Fruit fly (Drosophila melanogaster): ENCODE data around the gene drn.

Gene drn

DNA sequence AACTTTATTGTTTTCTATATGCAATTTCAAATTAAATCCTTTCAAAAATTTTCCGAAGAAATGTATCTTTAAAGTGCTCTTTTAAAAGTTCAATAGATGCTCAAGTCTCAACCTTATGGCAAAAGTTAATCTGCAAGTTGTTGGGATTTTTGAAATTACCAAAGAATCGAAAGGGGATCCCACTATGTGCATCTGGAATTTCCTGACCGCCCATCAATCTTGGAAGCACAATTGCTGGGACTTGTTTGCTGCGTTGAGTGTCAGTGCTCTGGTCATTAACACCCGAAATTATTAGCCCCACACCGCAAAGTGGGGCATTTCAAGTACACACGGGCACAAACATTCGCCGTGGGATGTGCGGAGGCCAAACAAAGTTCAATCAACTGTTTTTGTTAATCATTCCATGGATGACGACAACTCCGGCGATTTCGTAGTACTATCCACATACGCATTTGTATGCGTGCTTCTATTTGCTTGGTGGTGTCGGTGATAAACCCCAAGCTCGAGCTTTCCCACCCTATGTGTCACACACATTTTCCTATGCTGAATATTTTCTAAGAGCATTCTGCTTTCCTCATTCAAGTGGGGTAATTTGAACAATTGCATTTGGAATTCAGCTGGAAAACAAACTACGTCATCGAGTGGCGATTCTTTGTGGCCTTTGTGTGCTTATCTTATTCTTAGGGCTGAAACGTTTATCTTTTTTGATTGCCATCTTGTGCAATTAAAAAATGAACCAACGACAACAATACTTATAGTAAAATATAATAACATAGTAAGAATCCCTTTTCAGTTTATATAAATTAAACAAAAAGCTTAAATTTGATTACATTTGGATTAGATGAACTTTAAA, 2.4 kb upstream of the drn start:
- TF ChIP-seq kay (GFP tag; ENCODE audit: borderline replicate concordance) (peak; percentile 28), CG11617 (GFP tag; optimal IDR thresholded peaks at IDR 0.05) (no peak), CG12768 (GFP tag; optimal IDR thresholded peaks at IDR 0.05) (peak; percentile 41), Crg-1 (GFP tag; optimal IDR thresholded peaks at IDR 0.05) (no peak), CG33017 (tag; optimal IDR thresholded peaks at IDR 0.05) (no peak), CG7045 (GFP tag; optimal IDR thresholded peaks at IDR 0.05) (no peak), cic (GFP tag; optimal IDR thresholded peaks at IDR 0.05) (peak; percentile 8), CG14711 (tag; optimal IDR thresholded peaks at IDR 0.05) (no peak)

DNA sequence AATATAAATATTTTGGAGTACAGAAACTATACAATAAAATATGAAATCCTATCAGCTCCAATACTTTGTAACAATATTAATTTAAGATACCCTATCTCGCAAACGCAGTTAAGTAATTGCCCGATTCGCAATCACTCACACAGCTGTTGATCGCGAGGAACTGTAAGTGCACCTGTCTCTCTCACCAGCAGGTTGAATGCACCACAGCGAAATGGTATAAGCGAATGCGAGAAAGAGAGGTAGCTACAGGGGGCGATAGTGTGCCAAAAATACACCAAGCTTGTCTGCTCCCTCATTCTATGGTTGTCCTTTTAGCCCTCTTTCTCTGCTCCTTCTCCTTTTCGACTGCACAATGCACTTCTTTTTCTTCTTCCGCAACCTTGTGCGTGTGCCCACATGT, 1.2 kb upstream of the drn start:
- TF ChIP-seq pad (GFP tag; optimal IDR thresholded peaks at IDR 0.05) (peak; percentile 46), kay (GFP tag; ENCODE audit: borderline replicate concordance) (peak; percentile 89), tj (GFP tag; optimal IDR thresholded peaks at IDR 0.05) (no peak)

DNA sequence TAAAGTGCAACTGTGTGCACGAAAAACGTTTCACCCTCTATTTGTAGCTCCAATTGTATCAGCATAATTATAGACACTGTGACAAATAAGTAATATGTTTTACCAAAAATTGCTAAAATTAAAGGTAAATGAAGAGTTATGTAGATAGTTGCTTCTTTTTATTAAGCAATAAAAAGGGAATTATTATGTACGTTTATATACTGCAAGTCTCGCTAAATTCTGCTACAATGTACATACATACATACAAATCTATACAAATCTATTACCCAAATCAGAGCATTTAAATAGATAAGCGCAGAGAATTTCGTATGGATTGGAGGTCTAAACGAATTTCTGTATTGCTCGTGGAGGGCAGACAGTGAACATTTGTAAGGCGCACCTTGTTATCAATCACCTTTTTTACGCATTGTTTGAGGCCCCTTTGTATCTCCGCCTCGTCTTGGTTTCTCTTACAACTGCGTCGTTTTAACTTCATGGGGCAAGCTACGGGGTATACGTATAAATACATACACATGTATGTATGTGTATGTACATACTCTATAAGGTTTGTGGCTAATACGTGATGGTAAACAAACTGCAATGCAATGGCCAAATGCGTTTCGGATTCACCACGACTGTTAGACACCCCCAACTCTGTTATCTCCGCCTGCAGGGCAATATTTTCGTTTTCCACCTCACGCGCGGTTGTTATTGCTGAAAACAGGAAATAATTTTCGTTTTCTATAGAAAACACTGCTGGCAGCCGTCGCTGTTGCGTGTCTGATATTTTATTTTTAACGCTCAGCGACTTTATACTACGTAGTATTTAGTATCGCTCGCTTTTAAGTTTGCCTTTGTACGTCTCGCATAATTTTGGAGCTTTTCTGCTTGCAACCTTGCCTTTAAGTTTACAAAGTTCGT, 590 bp upstream of the drn start:
- TF ChIP-seq CG5204 (GFP tag; optimal IDR thresholded peaks at IDR 0.05) (no peak), CG12768 (GFP tag; optimal IDR thresholded peaks at IDR 0.05) (peak; percentile 20), cic (GFP tag; optimal IDR thresholded peaks at IDR 0.05) (peak; percentile 81), Crg-1 (GFP tag; optimal IDR thresholded peaks at IDR 0.05) (peak; percentile 23), CG1620 (GFP tag; optimal IDR thresholded peaks at IDR 0.05) (no peak), Clk (GFP tag; optimal IDR thresholded peaks at IDR 0.05) (no peak), pad (GFP tag; optimal IDR thresholded peaks at IDR 0.05) (no peak), tj (GFP tag; optimal IDR thresholded peaks at IDR 0.05) (peak; percentile 88), toe (GFP tag; optimal IDR thresholded peaks at IDR 0.05) (peak; percentile 8), CG7045 (GFP tag; optimal IDR thresholded peaks at IDR 0.05) (peak; percentile 1), CG33017 (tag; optimal IDR thresholded peaks at IDR 0.05) (no peak), CG14711 (tag; optimal IDR thresholded peaks at IDR 0.05) (no peak), bab1 (GFP tag; optimal IDR thresholded peaks at IDR 0.05) (peak; percentile 16), Mnt (GFP tag; optimal IDR thresholded peaks at IDR 0.05) (peak; percentile 61), Hr96 (GFP tag; optimal IDR thresholded peaks at IDR 0.05) (peak; percentile 1), ovo (GFP tag; optimal IDR thresholded peaks at IDR 0.05) (no peak), kay (GFP tag; ENCODE audit: borderline replicate concordance) (peak; percentile 21), CG7101 (tag; optimal IDR thresholded peaks at IDR 0.05) (no peak), CG11617 (GFP tag; optimal IDR thresholded peaks at IDR 0.05) (no peak), cnc (optimal IDR thresholded peaks at IDR 0.05) (no peak)

DNA sequence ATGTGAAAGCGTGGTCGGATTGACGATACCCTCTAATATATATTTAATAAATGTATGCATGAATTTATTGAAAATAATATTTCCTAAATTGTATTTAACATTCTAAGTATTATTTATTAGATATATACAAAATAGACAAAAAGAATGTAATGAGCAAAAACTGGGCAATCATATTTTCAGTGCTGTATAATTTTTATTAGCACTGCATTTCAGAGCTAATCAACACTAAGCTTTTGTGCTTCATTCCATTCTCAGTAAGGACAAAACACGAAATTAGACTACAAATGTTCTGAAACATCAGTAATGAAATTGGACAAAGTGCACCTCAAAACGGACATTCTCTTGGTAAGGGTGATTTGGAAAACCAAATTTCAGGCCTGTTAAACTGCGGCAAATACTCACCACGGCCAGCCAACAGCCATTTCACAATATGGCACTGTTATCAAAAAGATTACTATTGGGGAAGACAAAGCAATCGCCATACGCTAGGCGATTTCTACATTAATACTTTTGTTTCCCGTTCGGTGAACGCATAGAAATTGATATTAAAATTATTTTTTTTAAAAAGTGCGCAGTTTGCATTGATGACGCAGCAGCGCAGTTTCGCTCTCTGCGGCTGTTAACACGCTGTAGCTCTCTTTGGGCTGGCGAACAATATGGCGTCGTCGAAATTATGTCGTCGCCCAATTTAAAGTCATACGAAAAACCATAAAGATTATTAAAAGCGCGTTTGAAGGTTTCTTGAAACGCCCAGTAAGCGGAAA, 591 bp downstream of the drn start:
- TF ChIP-seq toe (GFP tag; optimal IDR thresholded peaks at IDR 0.05): no peak
- TF ChIP-seq cic (GFP tag; optimal IDR thresholded peaks at IDR 0.05): peak; percentile 29
- peak; percentile 79 for TF ChIP-seq CG14711 (tag; optimal IDR thresholded peaks at IDR 0.05)
- TF ChIP-seq kay (GFP tag; ENCODE audit: borderline replicate concordance): peak; percentile 89
- peak; percentile 80 for TF ChIP-seq CG12768 (GFP tag; optimal IDR thresholded peaks at IDR 0.05)
- TF ChIP-seq CG33017 (tag; optimal IDR thresholded peaks at IDR 0.05): peak; percentile 83
- peak; percentile 13 for TF ChIP-seq Clk (GFP tag; optimal IDR thresholded peaks at IDR 0.05)
- peak; percentile 76 for TF ChIP-seq CG5204 (GFP tag; optimal IDR thresholded peaks at IDR 0.05)
- peak; percentile 14 for TF ChIP-seq ovo (GFP tag; optimal IDR thresholded peaks at IDR 0.05)
- peak; percentile 85 for TF ChIP-seq CG7101 (tag; optimal IDR thresholded peaks at IDR 0.05)
- TF ChIP-seq CG1620 (GFP tag; optimal IDR thresholded peaks at IDR 0.05): peak; percentile 37
- TF ChIP-seq cnc (optimal IDR thresholded peaks at IDR 0.05): no peak
- TF ChIP-seq CG7045 (GFP tag; optimal IDR thresholded peaks at IDR 0.05): peak; percentile 86
- peak; percentile 59 for TF ChIP-seq pad (GFP tag; optimal IDR thresholded peaks at IDR 0.05)
- peak; percentile 34 for TF ChIP-seq Crg-1 (GFP tag; optimal IDR thresholded peaks at IDR 0.05)
- peak; percentile 92 for TF ChIP-seq CG11617 (GFP tag; optimal IDR thresholded peaks at IDR 0.05)
- TF ChIP-seq Mnt (GFP tag; optimal IDR thresholded peaks at IDR 0.05): peak; percentile 45
- TF ChIP-seq bab1 (GFP tag; optimal IDR thresholded peaks at IDR 0.05): peak; percentile 74
- TF ChIP-seq Hr96 (GFP tag; optimal IDR thresholded peaks at IDR 0.05): peak; percentile 52
- peak; percentile 70 for TF ChIP-seq tj (GFP tag; optimal IDR thresholded peaks at IDR 0.05)

DNA sequence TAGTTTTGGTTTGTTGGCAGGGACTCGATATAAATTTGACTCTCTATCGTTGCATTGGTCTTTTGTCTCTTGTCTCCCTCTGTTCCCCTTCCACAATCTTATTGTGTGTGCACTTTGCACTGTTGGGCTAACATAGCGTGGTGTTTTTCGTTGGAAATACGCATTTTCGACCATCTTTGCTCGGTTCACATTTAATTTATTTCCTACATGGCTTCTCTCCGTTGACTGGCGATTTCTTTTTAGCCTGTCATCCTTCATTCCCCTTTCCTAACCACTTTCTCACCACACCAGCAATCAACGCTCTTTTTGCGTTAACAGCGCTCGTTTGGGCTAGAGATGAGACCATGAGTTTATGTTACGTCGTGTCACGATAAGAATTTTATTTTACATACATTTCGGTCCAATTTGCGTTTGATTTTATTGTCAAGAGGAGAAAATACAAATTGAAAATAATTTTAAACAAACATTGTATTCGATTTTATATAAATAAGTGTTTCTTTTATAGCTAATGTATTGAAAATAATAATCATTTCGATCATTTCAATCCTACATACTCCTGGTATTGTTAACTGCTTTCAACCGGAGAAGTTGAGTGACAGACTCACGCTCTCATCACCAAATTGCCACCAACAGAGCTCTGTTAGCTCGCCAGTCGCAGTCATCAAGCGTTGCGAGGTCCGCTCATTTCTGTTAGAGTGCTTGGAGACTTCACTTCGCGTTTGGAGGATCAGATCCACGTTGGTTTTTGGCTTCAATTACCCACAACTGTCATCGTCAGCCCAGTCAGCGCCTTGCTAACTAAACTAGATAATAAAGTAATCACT, 1.4 kb downstream of the drn start:
- TF ChIP-seq pad (GFP tag; optimal IDR thresholded peaks at IDR 0.05): peak; percentile 90
- peak; percentile 88 for TF ChIP-seq bab1 (GFP tag; optimal IDR thresholded peaks at IDR 0.05)
- TF ChIP-seq CG7101 (tag; optimal IDR thresholded peaks at IDR 0.05): peak; percentile 95
- peak; percentile 63 for TF ChIP-seq ovo (GFP tag; optimal IDR thresholded peaks at IDR 0.05)
- TF ChIP-seq Mnt (GFP tag; optimal IDR thresholded peaks at IDR 0.05): peak; percentile 91
- peak; percentile 74 for TF ChIP-seq tj (GFP tag; optimal IDR thresholded peaks at IDR 0.05)
- TF ChIP-seq kay (GFP tag; ENCODE audit: borderline replicate concordance): peak; percentile 99
- peak; percentile 88 for TF ChIP-seq CG1620 (GFP tag; optimal IDR thresholded peaks at IDR 0.05)
- TF ChIP-seq Clk (GFP tag; optimal IDR thresholded peaks at IDR 0.05): peak; percentile 89
- TF ChIP-seq CG5204 (GFP tag; optimal IDR thresholded peaks at IDR 0.05): peak; percentile 94
- peak; percentile 87 to 88 for TF ChIP-seq cnc (optimal IDR thresholded peaks at IDR 0.05)
- TF ChIP-seq CG7045 (GFP tag; optimal IDR thresholded peaks at IDR 0.05): peak; percentile 94
- TF ChIP-seq Crg-1 (GFP tag; optimal IDR thresholded peaks at IDR 0.05): peak; percentile 85
- TF ChIP-seq Hr96 (GFP tag; optimal IDR thresholded peaks at IDR 0.05): peak; percentile 89
- TF ChIP-seq CG33017 (tag; optimal IDR thresholded peaks at IDR 0.05): peak; percentile 94
- peak; percentile 92 for TF ChIP-seq CG12768 (GFP tag; optimal IDR thresholded peaks at IDR 0.05)
- TF ChIP-seq cic (GFP tag; optimal IDR thresholded peaks at IDR 0.05): peak; percentile 76
- peak; percentile 94 for TF ChIP-seq CG11617 (GFP tag; optimal IDR thresholded peaks at IDR 0.05)
- peak; percentile 87 for TF ChIP-seq CG14711 (tag; optimal IDR thresholded peaks at IDR 0.05)
- peak; percentile 90 for TF ChIP-seq toe (GFP tag; optimal IDR thresholded peaks at IDR 0.05)

All from whole organism, adult.